Worm (Caenorhabditis elegans) whole organism, young adult: Measurements from ENCODE around the gene F46G10.2.

ENCODE experiments used
- B0336.3 ChIP-seq: fragments of 200-800 bp; sonication (Bioruptor generic); IDR thresholded peaks from 2 replicates; pipeline ENCODE4 v1.3.6; 2022; ENCODE audit warnings: missing genetic modification characterization, missing compliant biosample characterization
- C06A6.2 ChIP-seq: fragments of 200-800 bp; sonication (Bioruptor generic); conservative IDR thresholded peaks from 2 replicates; pipeline ENCODE4 v1.3.6; 2022; ENCODE audit warnings: missing genetic modification characterization, missing compliant biosample characterization
- C17E4.6 ChIP-seq: fragments of 200-800 bp; sonication (Bioruptor generic); IDR thresholded peaks from 2 replicates; pipeline ENCODE4 v1.3.6; 2022; ENCODE audit warnings: missing genetic modification reagents, missing genetic modification characterization, missing compliant biosample characterization
- D2030.7 ChIP-seq: fragments of 200-800 bp; sonication (Bioruptor generic); IDR thresholded peaks from 2 replicates; pipeline ENCODE4 v1.3.6; 2022; ENCODE audit warnings: missing genetic modification reagents, missing genetic modification characterization, missing compliant biosample characterization
- F10E7.11 ChIP-seq: sonication (generic microtip); optimal IDR thresholded peaks from 2 replicates; lab custom pipeline; 2017; ENCODE audit warnings: mild to moderate bottlenecking, missing genetic modification characterization, moderate library complexity, missing compliant biosample characterization
- F22D6.2 ChIP-seq: sonication (generic microtip); optimal IDR thresholded peaks from 2 replicates; lab custom pipeline; 2016; ENCODE audit warnings: mild to moderate bottlenecking, missing genetic modification characterization, missing compliant biosample characterization
- F23B12.7 ChIP-seq: sonication (generic microtip); optimal IDR thresholded peaks from 2 replicates; lab custom pipeline; 2017; ENCODE audit warnings: missing genetic modification characterization, mild to moderate bottlenecking, missing compliant biosample characterization, antibody characterized with exemption, moderate library complexity; ENCODE audit not compliant: insufficient read depth
- F57A8.1 ChIP-seq: fragments of 200-800 bp; sonication (Bioruptor generic); optimal IDR thresholded peaks from 2 replicates; lab custom pipeline; 2018; ENCODE audit warnings: mild to moderate bottlenecking, missing genetic modification characterization, moderate library complexity, missing compliant biosample characterization
- F57C9.4 ChIP-seq: sonication (generic microtip); optimal IDR thresholded peaks from 2 replicates; lab custom pipeline; 2017; ENCODE audit warnings: mild to moderate bottlenecking, missing genetic modification characterization, missing compliant biosample characterization
- T07F8.4 ChIP-seq: sonication (generic microtip); optimal IDR thresholded peaks from 2 replicates; lab custom pipeline; 2016; ENCODE audit warnings: mild to moderate bottlenecking, missing genetic modification characterization, moderate library complexity, missing compliant biosample characterization
- T26A5.8 ChIP-seq: sonication (generic microtip); optimal IDR thresholded peaks from 2 replicates; lab custom pipeline; 2016; ENCODE audit warnings: missing genetic modification characterization, missing compliant biosample characterization
- Y67H2A.10 ChIP-seq: fragments of 200-800 bp; sonication (Bioruptor generic); conservative IDR thresholded peaks from 2 replicates; pipeline ENCODE4 v1.3.6; 2022; ENCODE audit warnings: missing genetic modification reagents, missing genetic modification characterization, missing compliant biosample characterization
- ZK185.1 ChIP-seq: sonication (generic microtip); optimal IDR thresholded peaks from 2 replicates; lab custom pipeline; 2016; ENCODE audit warnings: mild to moderate bottlenecking, missing genetic modification characterization, missing compliant biosample characterization; ENCODE audit not compliant: poor library complexity, severe bottlenecking
- akir-1 ChIP-seq: fragments of 200-800 bp; sonication (Bioruptor generic); optimal IDR thresholded peaks from 2 replicates; lab custom pipeline; 2018; ENCODE audit warnings: mild to moderate bottlenecking, missing genetic modification characterization, moderate library complexity, missing compliant biosample characterization
- aptf-2 ChIP-seq: fragments of 200-800 bp; sonication (Bioruptor generic); conservative IDR thresholded peaks from 2 replicates; pipeline ENCODE4 v1.3.6; 2022; ENCODE audit warnings: missing genetic modification reagents, missing genetic modification characterization, missing compliant biosample characterization
- atf-7 ChIP-seq: sonication (generic microtip); optimal IDR thresholded peaks from 2 replicates; lab custom pipeline; 2017; ENCODE audit warnings: mild to moderate bottlenecking, missing genetic modification characterization, missing compliant biosample characterization
- attf-5 ChIP-seq: fragments of 200-800 bp; sonication (Bioruptor generic); optimal IDR thresholded peaks from 2 replicates; lab custom pipeline; 2018; ENCODE audit warnings: mild to moderate bottlenecking, missing genetic modification characterization, missing compliant biosample characterization
- bed-1 ChIP-seq: fragments of 200-800 bp; sonication (Bioruptor generic); IDR thresholded peaks from 2 replicates; pipeline ENCODE4 v1.3.6; 2022; ENCODE audit warnings: missing genetic modification reagents, missing genetic modification characterization, missing compliant biosample characterization
- ceh-100 ChIP-seq: fragments of 200-800 bp; sonication (Bioruptor generic); IDR thresholded peaks from 2 replicates; pipeline ENCODE4 v1.3.6; 2022; ENCODE audit warnings: missing genetic modification reagents, missing genetic modification characterization, missing compliant biosample characterization
- ceh-27 ChIP-seq: fragments of 200-800 bp; sonication (Bioruptor generic); optimal IDR thresholded peaks from 2 replicates; lab custom pipeline; 2018; ENCODE audit warnings: mild to moderate bottlenecking, missing genetic modification characterization, moderate library complexity, missing compliant biosample characterization
- ceh-40 ChIP-seq: fragments of 200-800 bp; sonication (Bioruptor generic); IDR thresholded peaks from 2 replicates; pipeline ENCODE4 v1.3.6; 2022; ENCODE audit warnings: missing genetic modification characterization, missing compliant biosample characterization
- ceh-79 ChIP-seq: sonication (generic microtip); optimal IDR thresholded peaks from 2 replicates; lab custom pipeline; 2017; ENCODE audit warnings: mild to moderate bottlenecking, missing genetic modification characterization, missing compliant biosample characterization
- chd-7 ChIP-seq: sonication (generic microtip); optimal IDR thresholded peaks from 2 replicates; lab custom pipeline; 2016; ENCODE audit warnings: mild to moderate bottlenecking, missing genetic modification characterization, moderate library complexity, missing compliant biosample characterization
- dox-1 ChIP-seq: fragments of 200-800 bp; sonication (Bioruptor generic); IDR thresholded peaks from 2 replicates; pipeline ENCODE4 v1.3.6; 2022; ENCODE audit warnings: missing genetic modification reagents, missing genetic modification characterization, missing compliant biosample characterization
- efl-1 ChIP-seq: fragments of 150-350 bp; optimal IDR thresholded peaks from 2 replicates; lab custom pipeline; 2014; ENCODE audit warnings: missing biosample characterization, missing genetic modification reagents, missing genetic modification characterization
- egl-44 ChIP-seq: fragments of 200-800 bp; sonication (Bioruptor generic); IDR thresholded peaks from 2 replicates; pipeline ENCODE4 v1.3.6; 2022; ENCODE audit warnings: missing genetic modification reagents, missing genetic modification characterization, missing compliant biosample characterization
- gei-17 ChIP-seq: fragments of 200-800 bp; sonication (Bioruptor generic); optimal IDR thresholded peaks from 2 replicates; lab custom pipeline; 2018; ENCODE audit warnings: mild to moderate bottlenecking, missing genetic modification characterization, missing compliant biosample characterization
- hsf-1 ChIP-seq: fragments of 200-800 bp; sonication (Bioruptor generic); IDR thresholded peaks from 2 replicates; pipeline ENCODE4 v1.3.6; 2022; ENCODE audit warnings: missing genetic modification reagents, missing genetic modification characterization, missing compliant biosample characterization
- lin-26 ChIP-seq: fragments of 200-800 bp; sonication (Bioruptor generic); IDR thresholded peaks from 2 replicates; pipeline ENCODE4 v1.3.6; 2022; ENCODE audit warnings: missing genetic modification reagents, missing genetic modification characterization, missing compliant biosample characterization
- lin-54 ChIP-seq: fragments of 200-800 bp; sonication (Bioruptor generic); optimal IDR thresholded peaks from 2 replicates; lab custom pipeline; 2018; ENCODE audit warnings: mild to moderate bottlenecking, missing genetic modification characterization, missing compliant biosample characterization
- lsl-1 ChIP-seq: fragments of 200-800 bp; sonication (Bioruptor generic); optimal IDR thresholded peaks from 2 replicates; lab custom pipeline; 2018; ENCODE audit warnings: mild to moderate bottlenecking, missing genetic modification characterization, moderate library complexity, missing compliant biosample characterization
- madf-10 ChIP-seq: sonication (generic microtip); optimal IDR thresholded peaks from 2 replicates; lab custom pipeline; 2016; ENCODE audit warnings: mild to moderate bottlenecking, missing genetic modification characterization, missing compliant biosample characterization
- mel-28 ChIP-seq: sonication (generic microtip); optimal IDR thresholded peaks from 2 replicates; lab custom pipeline; 2016; ENCODE audit warnings: borderline replicate concordance, mild to moderate bottlenecking, missing genetic modification characterization, missing compliant biosample characterization
- mxl-1 ChIP-seq: sonication (generic microtip); optimal IDR thresholded peaks from 2 replicates; lab custom pipeline; 2016; ENCODE audit warnings: missing genetic modification characterization, missing compliant biosample characterization
- nfya-1 ChIP-seq: sonication (generic microtip); optimal IDR thresholded peaks from 2 replicates; lab custom pipeline; 2017; ENCODE audit warnings: antibody characterized with exemption, missing compliant biosample characterization, missing genetic modification characterization, borderline replicate concordance; ENCODE audit not compliant: insufficient read depth
- nhr-120 ChIP-seq: fragments of 200-800 bp; sonication (Bioruptor generic); IDR thresholded peaks from 2 replicates; pipeline ENCODE4 v1.3.6; 2022; ENCODE audit warnings: missing genetic modification characterization, missing compliant biosample characterization
- nhr-27 ChIP-seq: fragments of 200-800 bp; sonication (Bioruptor generic); optimal IDR thresholded peaks from 2 replicates; lab custom pipeline; 2018; ENCODE audit warnings: mild to moderate bottlenecking, missing genetic modification characterization, moderate library complexity, missing compliant biosample characterization
- nhr-80 ChIP-seq: sonication (generic microtip); optimal IDR thresholded peaks from 2 replicates; lab custom pipeline; 2016; ENCODE audit warnings: missing genetic modification characterization, missing compliant biosample characterization
- nhr-90 ChIP-seq: sonication (generic microtip); optimal IDR thresholded peaks from 2 replicates; lab custom pipeline; 2016; ENCODE audit warnings: missing genotype, mild to moderate bottlenecking, missing genetic modification characterization, missing compliant biosample characterization
- pha-4 ChIP-seq: fragments of 150-350 bp; sonication (generic microtip); optimal IDR thresholded peaks from 2 replicates; lab custom pipeline; 2014; ENCODE audit warnings: missing biosample characterization, missing genetic modification reagents, missing genetic modification characterization
- rcor-1 ChIP-seq: fragments of 200-800 bp; sonication (Bioruptor generic); IDR thresholded peaks from 2 replicates; pipeline ENCODE4 v1.3.6; 2022; ENCODE audit warnings: missing genetic modification reagents, missing genetic modification characterization, missing compliant biosample characterization
- rec-8 ChIP-seq, 2 experiments: sonication (generic microtip); optimal IDR thresholded peaks; 2 replicates each; lab custom pipeline; 2016; ENCODE audit warnings: mild to moderate bottlenecking in 2 of 2, missing genetic modification characterization in 2 of 2, missing genetic modification reagents in 2 of 2, missing genotype in 2 of 2, missing biosample characterization in 1 of 2, missing compliant biosample characterization in 1 of 2, moderate library complexity in 1 of 2
- snpc-4 ChIP-seq, 5 experiments: fragments of 150-350 bp in 1 of 5; sonication (generic microtip) in 4 of 5; optimal IDR thresholded peaks; 2 replicates each; lab custom pipeline; 2014 to 2018; ENCODE audit warnings: missing genetic modification characterization in 5 of 5, missing biosample characterization in 3 of 5, antibody characterized with exemption in 2 of 5, mild to moderate bottlenecking in 2 of 5, missing compliant biosample characterization in 2 of 5, missing genotype in 2 of 5, moderate library complexity in 2 of 5, missing genetic modification reagents in 1 of 5
- tbp1 ChIP-seq: fragments of 200-800 bp; sonication (Bioruptor generic); optimal IDR thresholded peaks from 2 replicates; lab custom pipeline; 2018; ENCODE audit warnings: mild to moderate bottlenecking, missing genetic modification characterization, missing compliant biosample characterization
- unc-130 ChIP-seq: sonication (generic microtip); optimal IDR thresholded peaks from 2 replicates; lab custom pipeline; 2016; ENCODE audit warnings: missing genetic modification reagents, missing genetic modification characterization, missing compliant biosample characterization
- unc-62 ChIP-seq: fragments of 150-350 bp; optimal IDR thresholded peaks from 2 replicates; lab custom pipeline; 2014; ENCODE audit warnings: missing biosample characterization, missing genetic modification reagents, missing genetic modification characterization
- ztf-18 ChIP-seq: sonication (generic microtip); optimal IDR thresholded peaks from 2 replicates; lab custom pipeline; 2016; ENCODE audit warnings: missing genotype, mild to moderate bottlenecking, missing genetic modification characterization, missing compliant biosample characterization
- ztf-28 ChIP-seq: fragments of 200-800 bp; sonication (Bioruptor generic); IDR thresholded peaks from 2 replicates; pipeline ENCODE4 v1.3.6; 2022; ENCODE audit warnings: missing genetic modification reagents, missing genetic modification characterization, missing compliant biosample characterization
- ztf-3 ChIP-seq: fragments of 200-800 bp; sonication (Bioruptor generic); optimal IDR thresholded peaks from 2 replicates; lab custom pipeline; 2018; ENCODE audit warnings: mild to moderate bottlenecking, missing genetic modification characterization, missing compliant biosample characterization

The F46G10.2 gene

DNA sequence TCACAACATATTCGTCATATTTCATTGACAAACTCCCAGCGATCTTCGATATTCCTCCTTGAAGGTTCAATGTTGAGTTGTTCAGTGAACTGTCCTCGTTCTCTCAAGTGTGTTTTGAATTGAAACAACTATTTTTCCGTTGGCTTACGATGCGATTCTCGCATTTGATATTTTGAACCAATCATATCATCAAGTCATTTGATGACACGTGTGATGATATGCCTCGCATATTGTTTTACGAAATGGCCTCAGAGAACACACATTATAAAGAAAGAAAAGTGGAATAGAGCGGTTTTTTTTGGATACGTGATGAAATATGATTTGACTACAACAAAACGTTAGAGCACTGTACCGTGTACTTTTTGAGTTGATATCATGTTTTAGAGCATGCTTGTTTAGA, 25.7 kb downstream of the F46G10.2 start (continued):
- TF ChIP-seq F23B12.7 (tag; lab: Kevin White, UChicago) (peak; percentile 24), gei-17 (GFP tag; lab: Kevin White, UChicago) (no peak), lin-54 (no peak), ceh-79 (tag; lab: Kevin White, UChicago) (no peak), F57C9.4 (tag; lab: Kevin White, UChicago) (no peak), ztf-28 (GFP tag; lab: Robert Waterston, UW) (no peak), rcor-1 (GFP tag; lab: Robert Waterston, UW) (no peak), akir-1 (GFP tag; lab: Kevin White, UChicago) (no peak), tbp1 (GFP tag; lab: Kevin White, UChicago) (peak; percentile 4), C06A6.2 (peak; percentile 63; the same call in 1 of the 2 replicates), T26A5.8 (tag; lab: Kevin White, UChicago) (no peak), nhr-27 (no peak), dox-1 (GFP tag; lab: Robert Waterston, UW) (no peak), aptf-2 (GFP tag; lab: Robert Waterston, UW) (no peak), mel-28 (tag; lab: Kevin White, UChicago) (no peak), attf-5 (GFP tag; lab: Kevin White, UChicago) (no peak), unc-62 (GFP tag; lab: Kevin White, UChicago) (peak; percentile 23), C17E4.6 (no peak), ceh-40 (GFP tag; lab: Robert Waterston, UW) (no peak), hsf-1 (GFP tag; lab: Robert Waterston, UW) (no peak), nhr-80 (tag; lab: Kevin White, UChicago) (peak; percentile 41), nfya-1 (no peak), D2030.7 (GFP tag; lab: Robert Waterston, UW) (no peak), nhr-90 (no peak), snpc-4 (GFP tag; optimal IDR thresholded peaks at IDR 0.05; lab: Kevin White, UChicago) (no peak), snpc-4 (tag; optimal IDR thresholded peaks at IDR 0.05; lab: Kevin White, UChicago) (peak in 2 of 4 experiments; percentile 16 to 19), madf-10 (tag; lab: Kevin White, UChicago) (no peak), T07F8.4 (tag; lab: Kevin White, UChicago) (no peak), F22D6.2 (tag; lab: Kevin White, UChicago) (no peak), ZK185.1 (tag; lab: Kevin White, UChicago) (peak; percentile 71), chd-7 (tag; lab: Kevin White, UChicago) (no peak), B0336.3 (GFP tag; lab: Robert Waterston, UW) (no peak), bed-1 (no peak), mxl-1 (tag; lab: Kevin White, UChicago) (no peak), F10E7.11 (tag; lab: Kevin White, UChicago) (no peak), lsl-1 (GFP tag; lab: Kevin White, UChicago) (no peak), unc-130 (GFP tag; lab: Kevin White, UChicago) (no peak), lin-26 (no peak), pha-4 (tag; lab: Kevin White, UChicago) (no peak), efl-1 (GFP tag; lab: Kevin White, UChicago) (no peak), ztf-18 (tag; lab: Kevin White, UChicago) (no peak), egl-44 (GFP tag; lab: Robert Waterston, UW) (no peak), ceh-27 (GFP tag; lab: Kevin White, UChicago) (no peak), F57A8.1 (no peak), ztf-3 (GFP tag; lab: Kevin White, UChicago) (no peak), nhr-120 (GFP tag; lab: Robert Waterston, UW) (no peak), rec-8 (tag; optimal IDR thresholded peaks at IDR 0.05; lab: Kevin White, UChicago) (no peak), Y67H2A.10 (GFP tag; lab: Robert Waterston, UW) (no peak), ceh-100 (GFP tag; lab: Robert Waterston, UW) (no peak), atf-7 (tag; lab: Kevin White, UChicago) (no peak)
